Fruit fly (Drosophila melanogaster) whole organism, embryonic: ENCODE results near the gene Sfp65A.

Source experiments
- Asciz ChIP-seq: fragments of 200-800 bp; sonication (Bioruptor generic); optimal IDR thresholded peaks from 2 replicates; lab custom pipeline; 2017; ENCODE audit warnings: missing biosample characterization, mild to moderate bottlenecking, missing genetic modification characterization, missing genetic modification reagents
- Atf-2 ChIP-seq: fragments of 200-800 bp; sonication (Bioruptor generic); optimal IDR thresholded peaks from 2 replicates; lab custom pipeline; 2016; ENCODE audit warnings: missing biosample characterization, missing genetic modification characterization
- Blimp-1 ChIP-seq: fragments of 200-800 bp; sonication (Bioruptor generic); optimal IDR thresholded peaks from 3 replicates; lab custom pipeline; 2018; ENCODE audit warnings: missing biosample characterization, missing genetic modification characterization, mild to moderate bottlenecking, moderate library complexity, missing genetic modification reagents
- BtbVII ChIP-seq: fragments of 200-800 bp; sonication (Bioruptor generic); optimal IDR thresholded peaks from 3 replicates; lab custom pipeline; 2017; ENCODE audit warnings: missing biosample characterization, mild to moderate bottlenecking, missing genetic modification characterization
- CG10147 ChIP-seq: fragments of 200-800 bp; sonication (Bioruptor generic); optimal IDR thresholded peaks from 2 replicates; lab custom pipeline; 2019; ENCODE audit warnings: missing biosample characterization, mild to moderate bottlenecking, missing genetic modification characterization, moderate library complexity
- CG10366 ChIP-seq: fragments of 200-800 bp; sonication (Bioruptor generic); IDR thresholded peaks from 2 replicates; pipeline ENCODE4 v1.3.6; 2022; ENCODE audit warnings: missing biosample characterization, missing genetic modification characterization
- CG10431 ChIP-seq: fragments of 200-800 bp; sonication (Bioruptor generic); optimal IDR thresholded peaks from 3 replicates; lab custom pipeline; 2018; ENCODE audit warnings: missing biosample characterization, mild to moderate bottlenecking, missing genetic modification characterization
- CG10543 ChIP-seq: fragments of 200-800 bp; sonication (Bioruptor generic); optimal IDR thresholded peaks from 3 replicates; lab custom pipeline; 2017; ENCODE audit warnings: missing biosample characterization, mild to moderate bottlenecking, missing genetic modification characterization, moderate library complexity
- CG11695 ChIP-seq: fragments of 200-800 bp; sonication (Bioruptor generic); IDR thresholded peaks from 3 replicates; pipeline ENCODE4 v1.3.6; 2022; ENCODE audit warnings: missing biosample characterization, missing genetic modification characterization
- CG15696 ChIP-seq: fragments of 200-800 bp; sonication (Bioruptor generic); optimal IDR thresholded peaks from 2 replicates; lab custom pipeline; 2019; ENCODE audit warnings: missing biosample characterization, mild to moderate bottlenecking, missing genetic modification characterization, moderate library complexity
- CG31365 ChIP-seq: fragments of 200-800 bp; sonication (Bioruptor generic); optimal IDR thresholded peaks from 2 replicates; lab custom pipeline; 2018; ENCODE audit warnings: missing biosample characterization, mild to moderate bottlenecking, missing genetic modification characterization
- CG3281 ChIP-seq: fragments of 200-800 bp; sonication (Bioruptor generic); optimal IDR thresholded peaks from 3 replicates; lab custom pipeline; 2017; ENCODE audit warnings: missing biosample characterization, mild to moderate bottlenecking, missing genetic modification characterization
- CG6272 ChIP-seq: fragments of 200-800 bp; sonication (Bioruptor generic); IDR thresholded peaks from 2 replicates; pipeline ENCODE4 v1.3.6; 2022; ENCODE audit warnings: missing biosample characterization, missing genetic modification characterization
- CG6854 ChIP-seq: fragments of 200-800 bp; sonication (Bioruptor generic); optimal IDR thresholded peaks from 3 replicates; lab custom pipeline; 2017; ENCODE audit warnings: missing biosample characterization, mild to moderate bottlenecking, missing genetic modification characterization
- CG7987 ChIP-seq: fragments of 200-800 bp; sonication (Bioruptor generic); optimal IDR thresholded peaks from 2 replicates; lab custom pipeline; 2018; ENCODE audit warnings: missing biosample characterization, mild to moderate bottlenecking, missing genetic modification characterization, moderate library complexity
- CG8089 ChIP-seq: fragments of 200-800 bp; sonication (Bioruptor generic); optimal IDR thresholded peaks from 3 replicates; lab custom pipeline; 2016; ENCODE audit warnings: missing biosample characterization, missing genetic modification characterization
- CG8290 ChIP-seq, 3 experiments: fragments of 200-800 bp; sonication (Bioruptor generic); optimal IDR thresholded peaks; 2 replicates each; lab custom pipeline; 2016 to 2019; ENCODE audit warnings: missing biosample characterization in 3 of 3, missing genetic modification characterization in 3 of 3, mild to moderate bottlenecking in 2 of 3, moderate library complexity in 1 of 3
- CkIIα-i1 ChIP-seq: fragments of 200-800 bp; sonication (Bioruptor generic); IDR thresholded peaks from 2 replicates; pipeline ENCODE4 v1.3.6; 2022; ENCODE audit warnings: missing biosample characterization, missing genetic modification characterization
- Dll ChIP-seq: fragments of 200-800 bp; sonication (Bioruptor generic); IDR thresholded peaks from 4 replicates; pipeline ENCODE4 v1.3.6; 2022; ENCODE audit warnings: missing biosample characterization, missing genetic modification characterization; ENCODE audit not compliant: partially characterized antibody
- HLH3B ChIP-seq: fragments of 200-800 bp; sonication (Bioruptor generic); IDR thresholded peaks from 2 replicates; pipeline ENCODE4 v1.3.6; 2022; ENCODE audit warnings: missing biosample characterization, missing genetic modification characterization
- HLH54F ChIP-seq: fragments of 200-800 bp; sonication (Bioruptor generic); optimal IDR thresholded peaks from 3 replicates; lab custom pipeline; 2016; ENCODE audit warnings: missing biosample characterization, missing genetic modification characterization
- Lpt ChIP-seq: fragments of >200 bp; optimal IDR thresholded peaks from 2 replicates; lab custom pipeline; 2018; ENCODE audit warnings: missing biosample characterization, missing genetic modification characterization
- MBD-R2 ChIP-seq: fragments of 200-800 bp; sonication (Bioruptor generic); IDR thresholded peaks from 2 replicates; pipeline ENCODE4 v1.3.6; 2022; ENCODE audit warnings: missing biosample characterization, missing genetic modification characterization
- NC2α ChIP-seq: fragments of 200-800 bp; sonication (Bioruptor generic); optimal IDR thresholded peaks from 2 replicates; lab custom pipeline; 2016; ENCODE audit warnings: missing biosample characterization, missing genetic modification characterization
- Sry-β ChIP-seq: fragments of 200-800 bp; sonication (Bioruptor generic); optimal IDR thresholded peaks from 2 replicates; lab custom pipeline; 2018; ENCODE audit warnings: missing biosample characterization, mild to moderate bottlenecking, missing genetic modification characterization, moderate library complexity
- Sry-δ ChIP-seq: fragments of 200-800 bp; sonication (Bioruptor generic); optimal IDR thresholded peaks from 2 replicates; lab custom pipeline; 2016; ENCODE audit warnings: missing biosample characterization, missing genetic modification characterization
- Tbp ChIP-seq: fragments of >200 bp; optimal IDR thresholded peaks from 2 replicates; lab custom pipeline; 2018; ENCODE audit warnings: missing biosample characterization, missing genetic modification characterization
- Xbp1 ChIP-seq: fragments of 200-800 bp; sonication (Bioruptor generic); optimal IDR thresholded peaks from 3 replicates; lab custom pipeline; 2016; ENCODE audit warnings: missing biosample characterization, mild to moderate bottlenecking, missing genetic modification characterization
- YL-1 ChIP-seq: fragments of 200-800 bp; sonication (Bioruptor generic); optimal IDR thresholded peaks from 3 replicates; lab custom pipeline; 2017; ENCODE audit warnings: missing biosample characterization, mild to moderate bottlenecking, missing genetic modification characterization
- abd-A ChIP-seq: fragments of 200-800 bp; sonication (Bioruptor generic); optimal IDR thresholded peaks from 3 replicates; lab custom pipeline; 2019; ENCODE audit warnings: missing biosample characterization, mild to moderate bottlenecking, missing genetic modification characterization, moderate library complexity
- amos ChIP-seq: fragments of 200-800 bp; sonication (Bioruptor generic); IDR thresholded peaks from 2 replicates; pipeline ENCODE4 v1.3.6; 2022; ENCODE audit warnings: missing biosample characterization, missing genetic modification characterization; ENCODE audit not compliant: partially characterized antibody
- cas ChIP-seq: fragments of 200-800 bp; sonication (Bioruptor generic); IDR thresholded peaks from 2 replicates; pipeline ENCODE4 v1.3.6; 2022; ENCODE audit warnings: missing biosample characterization, missing genetic modification characterization
- chif ChIP-seq, 2 experiments: fragments of 200-800 bp; sonication (Bioruptor generic); optimal IDR thresholded peaks; 3 replicates each; lab custom pipeline; 2016; ENCODE audit warnings: missing biosample characterization in 2 of 2, missing genetic modification characterization in 2 of 2
- crc ChIP-seq: fragments of 200-800 bp; sonication (Bioruptor generic); optimal IDR thresholded peaks from 2 replicates; lab custom pipeline; 2016; ENCODE audit warnings: missing biosample characterization, missing genetic modification characterization
- da ChIP-seq: fragments of 200-800 bp; sonication (Bioruptor generic); optimal IDR thresholded peaks from 2 replicates; lab custom pipeline; 2016; ENCODE audit warnings: missing biosample characterization, missing genetic modification characterization
- dan ChIP-seq: fragments of 200-800 bp; sonication (Bioruptor generic); IDR thresholded peaks from 2 replicates; pipeline ENCODE4 v1.3.6; 2022; ENCODE audit warnings: missing biosample characterization, missing genetic modification characterization
- danr ChIP-seq: fragments of 200-800 bp; sonication (Bioruptor generic); IDR thresholded peaks from 2 replicates; pipeline ENCODE4 v1.3.6; 2022; ENCODE audit warnings: missing biosample characterization, missing genetic modification characterization
- emc ChIP-seq: fragments of 200-800 bp; sonication (Bioruptor generic); optimal IDR thresholded peaks from 2 replicates; lab custom pipeline; 2016; ENCODE audit warnings: missing biosample characterization, missing genetic modification characterization
- ems ChIP-seq: fragments of 200-800 bp; sonication (Bioruptor generic); optimal IDR thresholded peaks from 3 replicates; lab custom pipeline; 2016; ENCODE audit warnings: missing biosample characterization, missing genetic modification characterization
- eve ChIP-seq, 2 experiments: fragments of >200 bp; optimal IDR thresholded peaks; 2 replicates each; lab custom pipeline; 2017; ENCODE audit warnings: missing biosample characterization in 2 of 2, missing genetic modification characterization in 2 of 2
- ewg ChIP-seq: fragments of 200-800 bp; sonication (Bioruptor generic); optimal IDR thresholded peaks from 3 replicates; lab custom pipeline; 2017; ENCODE audit warnings: mild to moderate bottlenecking, missing biosample characterization, missing genetic modification reagents, missing genetic modification characterization
- gsb-n ChIP-seq: fragments of 200-800 bp; sonication (Bioruptor generic); optimal IDR thresholded peaks from 3 replicates; lab custom pipeline; 2018; ENCODE audit warnings: missing biosample characterization, mild to moderate bottlenecking, missing genetic modification characterization
- h ChIP-seq: fragments of >200 bp; optimal IDR thresholded peaks from 2 replicates; lab custom pipeline; 2017
- hth ChIP-seq: fragments of >200 bp; optimal IDR thresholded peaks from 2 replicates; lab custom pipeline; 2017; ENCODE audit warnings: inconsistent platforms
- lov ChIP-seq, 2 experiments: fragments of 200-800 bp in 1 of 2; fragments of >200 bp in 1 of 2; sonication (Bioruptor generic) in 1 of 2; IDR thresholded peaks in 1 of 2; optimal IDR thresholded peaks in 1 of 2; 2 replicates in 1 of 2; 3 replicates in 1 of 2; pipeline versions ENCODE4 v1.3.6 to Lab custom; 2017 to 2022; ENCODE audit warnings: missing biosample characterization in 1 of 2, missing genetic modification characterization in 1 of 2
- nerfin-1 ChIP-seq: fragments of 200-800 bp; sonication (Bioruptor generic); optimal IDR thresholded peaks from 3 replicates; lab custom pipeline; 2019; ENCODE audit warnings: missing biosample characterization, mild to moderate bottlenecking, missing genetic modification characterization, moderate library complexity
- pho ChIP-seq: fragments of 200-800 bp; sonication (Bioruptor generic); optimal IDR thresholded peaks from 2 replicates; lab custom pipeline; 2016; ENCODE audit warnings: missing biosample characterization, missing genetic modification characterization
- sd ChIP-seq: fragments of 200-800 bp; sonication (Bioruptor generic); optimal IDR thresholded peaks from 3 replicates; lab custom pipeline; 2018; ENCODE audit warnings: missing biosample characterization, mild to moderate bottlenecking, missing genetic modification characterization, moderate library complexity
- stc ChIP-seq: fragments of 200-800 bp; sonication (Bioruptor generic); IDR thresholded peaks from 2 replicates; pipeline ENCODE4 v1.3.6; 2022; ENCODE audit warnings: missing biosample characterization, missing genetic modification characterization
- yki ChIP-seq: fragments of >200 bp; optimal IDR thresholded peaks from 3 replicates; lab custom pipeline; 2018

The Sfp65A gene

DNA sequence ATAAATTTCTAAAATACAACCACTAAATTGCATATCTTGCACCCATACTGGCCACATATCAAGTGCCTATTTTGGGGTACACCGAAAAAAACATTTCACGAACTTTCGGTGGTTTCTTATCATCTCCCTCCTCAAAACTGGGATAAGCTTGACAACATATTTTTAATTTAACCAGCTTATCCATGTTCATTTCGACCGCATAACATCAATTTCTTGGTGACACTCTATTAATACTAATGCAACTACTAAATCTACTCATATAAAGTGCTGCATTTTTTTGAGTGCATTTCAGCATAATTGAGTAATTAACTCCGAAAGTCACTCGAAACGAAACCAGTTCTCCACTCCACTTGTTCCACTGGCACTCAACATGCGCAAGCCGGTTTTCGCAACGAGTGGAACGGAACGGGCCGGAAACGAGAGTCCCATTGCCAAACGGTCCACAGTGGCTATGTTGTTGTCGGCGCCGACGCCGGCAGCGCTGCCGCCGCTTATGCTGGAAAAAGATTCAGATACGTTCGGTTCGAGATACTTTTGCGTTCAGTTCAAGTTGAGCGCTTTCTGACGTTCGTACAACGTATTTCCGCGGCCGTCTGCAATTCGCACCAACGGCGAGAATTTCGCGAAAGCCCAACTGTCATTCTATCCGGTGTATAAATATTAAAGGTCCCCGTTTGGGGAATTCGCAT, 50.1 kb downstream of the Sfp65A start, which contains the start of gene CG42747 (continued):
- TF ChIP-seq abd-A (tag; lab: Kevin White, UChicago) (peak; percentile 47), HLH54F (GFP tag; lab: Kevin White, UChicago) (peak; percentile 47), Tbp (no peak), cas (no peak), CG8089 (GFP tag; lab: Kevin White, UChicago) (peak; percentile 70), hth (no peak), Sry-δ (GFP tag; lab: Kevin White, UChicago) (no peak), Dll (GFP tag; lab: Robert Waterston, UW) (peak; percentile 36; the same call in 1 of the 4 replicates), NC2α (peak; percentile 69), dan (GFP tag; lab: Robert Waterston, UW) (no peak), CG10431 (GFP tag; lab: Kevin White, UChicago) (no peak), da (GFP tag; lab: Kevin White, UChicago) (no peak), ewg (GFP tag; lab: Kevin White, UChicago) (peak; percentile 63), pho (GFP tag; lab: Kevin White, UChicago) (peak; percentile 17), CG10366 (GFP tag; lab: Robert Waterston, UW) (no peak; the same call in 1 of the 2 replicates), yki (lab: Kevin White, UChicago) (no peak), CG15696 (tag; lab: Kevin White, UChicago) (peak; percentile 78), CG10543 (GFP tag; lab: Kevin White, UChicago) (no peak), BtbVII (peak; percentile 14), lov (optimal IDR thresholded peaks at IDR 0.05; lab: Kevin White, UChicago) (no peak), lov (GFP tag; IDR thresholded peaks at IDR 0.05; lab: Robert Waterston, UW) (no peak), danr (GFP tag; lab: Robert Waterston, UW) (no peak), YL-1 (GFP tag; lab: Kevin White, UChicago) (no peak), CG3281 (GFP tag; lab: Kevin White, UChicago) (no peak), Blimp-1 (GFP tag; lab: Kevin White, UChicago) (peak; percentile 85), CG6272 (GFP tag; lab: Robert Waterston, UW) (no peak), HLH3B (GFP tag; lab: Robert Waterston, UW) (peak; percentile 65), CkIIα-i1 (no peak), CG8290 (GFP tag; optimal IDR thresholded peaks at IDR 0.05; lab: Kevin White, UChicago) (peak; percentile 44), CG8290 (tag; optimal IDR thresholded peaks at IDR 0.05; lab: Kevin White, UChicago) (no peak), ems (GFP tag; lab: Kevin White, UChicago) (peak; percentile 58), emc (GFP tag; lab: Kevin White, UChicago) (no peak), chif (GFP tag; optimal IDR thresholded peaks at IDR 0.05; lab: Kevin White, UChicago) (peak; percentile 63 to 79), CG11695 (peak; percentile 73), Asciz (peak; percentile 76), Lpt (GFP tag; lab: Kevin White, UChicago) (no peak), gsb-n (tag; lab: Kevin White, UChicago) (peak; percentile 91), Sry-β (GFP tag; lab: Kevin White, UChicago) (peak; percentile 33), CG7987 (GFP tag; lab: Kevin White, UChicago) (no peak), sd (tag; lab: Kevin White, UChicago) (no peak), eve (GFP tag; optimal IDR thresholded peaks at IDR 0.05; lab: Kevin White, UChicago) (peak in 1 of 2 experiments; percentile 93), Xbp1 (GFP tag; lab: Kevin White, UChicago) (peak; percentile 72), MBD-R2 (GFP tag; lab: Robert Waterston, UW) (no peak), CG6854 (no peak), stc (GFP tag; lab: Robert Waterston, UW) (peak; percentile 80), crc (peak; percentile 34), CG31365 (tag; lab: Kevin White, UChicago) (peak; percentile 21), nerfin-1 (tag; lab: Kevin White, UChicago) (peak; percentile 71), amos (GFP tag; lab: Robert Waterston, UW) (peak; percentile 49; the same call in 1 of the 2 replicates), CG10147 (GFP tag; lab: Kevin White, UChicago) (peak; percentile 15), Atf-2 (peak; percentile 51), h (lab: Kevin White, UChicago) (no peak)
